Fruit fly (Drosophila melanogaster) whole organism, embryonic: ENCODE measurements around the gene betaGlu.

Experiments used
- Awh ChIP-seq: fragments of 200-800 bp; sonication (Bioruptor generic); IDR thresholded peaks from 2 replicates; pipeline ENCODE4, ENCODE4 v1.3.6; 2022; ENCODE audit warnings: missing biosample characterization, missing genetic modification characterization
- CG11247 ChIP-seq: fragments of 200-800 bp; sonication (Bioruptor generic); IDR thresholded peaks from 2 replicates; pipeline ENCODE4 v1.3.6; 2022; ENCODE audit warnings: missing biosample characterization, missing genetic modification characterization
- CG11560 ChIP-seq: fragments of 200-800 bp; sonication (Bioruptor generic); IDR thresholded peaks from 3 replicates; pipeline ENCODE4 v1.3.6; 2022; ENCODE audit warnings: missing biosample characterization, missing genetic modification characterization
- CG11723 ChIP-seq: fragments of 200-800 bp; sonication (Bioruptor generic); optimal IDR thresholded peaks from 2 replicates; lab custom pipeline; 2017; ENCODE audit warnings: missing biosample characterization, mild to moderate bottlenecking, missing genetic modification characterization
- CG12769 ChIP-seq: fragments of 200-800 bp; sonication (Bioruptor generic); optimal IDR thresholded peaks from 2 replicates; lab custom pipeline; 2019; ENCODE audit warnings: missing biosample characterization, mild to moderate bottlenecking, missing genetic modification characterization, moderate library complexity
- CG13123 ChIP-seq: fragments of 200-800 bp; sonication (Bioruptor generic); optimal IDR thresholded peaks from 2 replicates; lab custom pipeline; 2016; ENCODE audit warnings: missing biosample characterization, missing genetic modification characterization
- CG17359 ChIP-seq: fragments of 200-800 bp; sonication (Bioruptor generic); optimal IDR thresholded peaks from 3 replicates; lab custom pipeline; 2018; ENCODE audit warnings: missing biosample characterization, mild to moderate bottlenecking, missing genetic modification characterization, moderate library complexity
- CG17912 ChIP-seq: fragments of 200-800 bp; sonication (Bioruptor generic); optimal IDR thresholded peaks from 2 replicates; lab custom pipeline; 2018; ENCODE audit warnings: missing biosample characterization, mild to moderate bottlenecking, missing genetic modification characterization
- CG18262 ChIP-seq: fragments of 200-800 bp; optimal IDR thresholded peaks from 3 replicates; lab custom pipeline; 2019; ENCODE audit warnings: missing biosample characterization, mild to moderate bottlenecking, missing genetic modification characterization, moderate library complexity
- CG3065 ChIP-seq: fragments of 200-800 bp; sonication (Bioruptor generic); optimal IDR thresholded peaks from 2 replicates; lab custom pipeline; 2016; ENCODE audit warnings: missing biosample characterization, missing genetic modification characterization
- CG32767 ChIP-seq: fragments of 200-800 bp; sonication (Bioruptor generic); IDR thresholded peaks from 2 replicates; pipeline ENCODE4 v1.3.6; 2022; ENCODE audit warnings: missing biosample characterization, missing genetic modification characterization
- CG33557 ChIP-seq: fragments of 200-800 bp; sonication (Bioruptor generic); optimal IDR thresholded peaks from 2 replicates; lab custom pipeline; 2019; ENCODE audit warnings: missing biosample characterization, mild to moderate bottlenecking, missing genetic modification characterization, moderate library complexity
- CG3407 ChIP-seq: fragments of 200-800 bp; sonication (Bioruptor generic); optimal IDR thresholded peaks from 2 replicates; lab custom pipeline; 2018; ENCODE audit warnings: missing biosample characterization, mild to moderate bottlenecking, missing genetic modification characterization
- CG34422 ChIP-seq: fragments of 200-800 bp; sonication (Bioruptor generic); IDR thresholded peaks from 3 replicates; pipeline ENCODE4 v1.3.6; 2022; ENCODE audit warnings: missing biosample characterization, missing genetic modification characterization
- CG3726 ChIP-seq: fragments of 200-800 bp; sonication (Bioruptor generic); IDR thresholded peaks from 3 replicates; pipeline ENCODE4, ENCODE4 v1.3.6; 2022; ENCODE audit warnings: missing biosample characterization, missing genetic modification characterization
- CG3838 ChIP-seq: fragments of 200-800 bp; sonication (Bioruptor generic); optimal IDR thresholded peaks from 3 replicates; lab custom pipeline; 2016; ENCODE audit warnings: missing biosample characterization, missing genetic modification characterization
- CG5180 ChIP-seq: fragments of 200-800 bp; sonication (Bioruptor generic); optimal IDR thresholded peaks from 3 replicates; lab custom pipeline; 2017; ENCODE audit warnings: missing biosample characterization, missing genetic modification characterization, mild to moderate bottlenecking, moderate library complexity, missing genetic modification reagents
- CG7357 ChIP-seq: fragments of 200-800 bp; sonication (Bioruptor generic); IDR thresholded peaks from 3 replicates; pipeline ENCODE4 v1.3.6; 2022; ENCODE audit warnings: missing biosample characterization, missing genetic modification characterization
- CG7372 ChIP-seq: fragments of 200-800 bp; sonication (Bioruptor generic); IDR thresholded peaks from 2 replicates; pipeline ENCODE4 v1.3.6; 2022; ENCODE audit warnings: missing biosample characterization, missing genetic modification characterization
- CG8290 ChIP-seq, 3 experiments: fragments of 200-800 bp; sonication (Bioruptor generic); optimal IDR thresholded peaks; 2 replicates each; lab custom pipeline; 2016 to 2019; ENCODE audit warnings: missing biosample characterization in 3 of 3, missing genetic modification characterization in 3 of 3, mild to moderate bottlenecking in 2 of 3, moderate library complexity in 1 of 3
- CG9817 ChIP-seq: fragments of 200-800 bp; sonication (Bioruptor generic); optimal IDR thresholded peaks from 2 replicates; lab custom pipeline; 2018; ENCODE audit warnings: missing biosample characterization, mild to moderate bottlenecking, missing genetic modification characterization, moderate library complexity
- Doc3 ChIP-seq: fragments of 200-800 bp; sonication (Bioruptor generic); IDR thresholded peaks from 3 replicates; pipeline ENCODE4 v1.3.6; 2022; ENCODE audit warnings: missing biosample characterization, missing genetic modification characterization; ENCODE audit not compliant: partially characterized antibody
- Fer3 ChIP-seq: fragments of 200-800 bp; sonication (Bioruptor generic); optimal IDR thresholded peaks from 2 replicates; lab custom pipeline; 2018; ENCODE audit warnings: missing biosample characterization, mild to moderate bottlenecking, missing genetic modification characterization, moderate library complexity
- HHEX ChIP-seq: fragments of 200-800 bp; sonication (Bioruptor generic); optimal IDR thresholded peaks from 3 replicates; lab custom pipeline; 2017; ENCODE audit warnings: missing biosample characterization, mild to moderate bottlenecking, missing genetic modification characterization, missing genetic modification reagents
- HLH54F ChIP-seq: fragments of 200-800 bp; sonication (Bioruptor generic); optimal IDR thresholded peaks from 3 replicates; lab custom pipeline; 2016; ENCODE audit warnings: missing biosample characterization, missing genetic modification characterization
- NFAT ChIP-seq: fragments of 200-800 bp; sonication (Bioruptor generic); IDR thresholded peaks from 2 replicates; pipeline ENCODE4 v1.3.6; 2022; ENCODE audit warnings: missing biosample characterization, missing genetic modification characterization
- Neu2 ChIP-seq: fragments of 200-800 bp; sonication (Bioruptor generic); optimal IDR thresholded peaks from 3 replicates; lab custom pipeline; 2016; ENCODE audit warnings: missing biosample characterization, missing genetic modification characterization, borderline replicate concordance
- Opbp ChIP-seq: fragments of 200-800 bp; sonication (Bioruptor generic); IDR thresholded peaks from 3 replicates; pipeline ENCODE4 v1.3.6; 2022; ENCODE audit warnings: missing biosample characterization, missing genetic modification characterization; ENCODE audit not compliant: partially characterized antibody
- Optix ChIP-seq: fragments of 200-800 bp; sonication (Bioruptor generic); IDR thresholded peaks from 3 replicates; pipeline ENCODE4 v1.3.6; 2022; ENCODE audit warnings: missing biosample characterization, missing genetic modification characterization
- croc ChIP-seq: fragments of 200-800 bp; sonication (Bioruptor generic); conservative IDR thresholded peaks from 3 replicates; pipeline ENCODE4 v1.3.6; 2022; ENCODE audit warnings: missing biosample characterization, missing genetic modification characterization
- dm ChIP-seq: fragments of 200-800 bp; sonication (Bioruptor generic); optimal IDR thresholded peaks from 3 replicates; lab custom pipeline; 2016; ENCODE audit warnings: missing biosample characterization, missing genetic modification characterization
- dmrt11E ChIP-seq: fragments of 200-800 bp; sonication (Bioruptor generic); optimal IDR thresholded peaks from 3 replicates; lab custom pipeline; 2018; ENCODE audit warnings: missing biosample characterization, mild to moderate bottlenecking, missing genetic modification characterization, moderate library complexity
- emc ChIP-seq: fragments of 200-800 bp; sonication (Bioruptor generic); optimal IDR thresholded peaks from 2 replicates; lab custom pipeline; 2016; ENCODE audit warnings: missing biosample characterization, missing genetic modification characterization
- grn ChIP-seq: fragments of 200-800 bp; sonication (Bioruptor generic); optimal IDR thresholded peaks from 3 replicates; lab custom pipeline; 2017; ENCODE audit warnings: missing biosample characterization, missing genetic modification characterization
- gsb-n ChIP-seq: fragments of 200-800 bp; sonication (Bioruptor generic); optimal IDR thresholded peaks from 3 replicates; lab custom pipeline; 2018; ENCODE audit warnings: missing biosample characterization, mild to moderate bottlenecking, missing genetic modification characterization
- h ChIP-seq: fragments of >200 bp; optimal IDR thresholded peaks from 2 replicates; lab custom pipeline; 2017
- hb ChIP-seq: fragments of 200-800 bp; sonication (Bioruptor generic); IDR thresholded peaks from 3 replicates; pipeline ENCODE4 v1.3.6; 2022; ENCODE audit warnings: missing biosample characterization, missing genetic modification characterization; ENCODE audit not compliant: partially characterized antibody
- lbe ChIP-seq: fragments of 200-800 bp; sonication (Bioruptor generic); optimal IDR thresholded peaks from 2 replicates; lab custom pipeline; 2016; ENCODE audit warnings: missing biosample characterization, mild to moderate bottlenecking, missing genetic modification characterization
- lilli ChIP-seq: fragments of 200-800 bp; sonication (Bioruptor generic); optimal IDR thresholded peaks from 3 replicates; lab custom pipeline; 2016; ENCODE audit warnings: missing biosample characterization, missing genetic modification characterization
- luna ChIP-seq: fragments of 200-800 bp; sonication (Bioruptor generic); optimal IDR thresholded peaks from 2 replicates; lab custom pipeline; 2016; ENCODE audit warnings: missing biosample characterization, missing genetic modification characterization
- mam ChIP-seq: fragments of 200-800 bp; sonication (Bioruptor generic); optimal IDR thresholded peaks from 3 replicates; lab custom pipeline; 2016; ENCODE audit warnings: missing biosample characterization, missing genetic modification characterization
- nerfin-1 ChIP-seq: fragments of 200-800 bp; sonication (Bioruptor generic); optimal IDR thresholded peaks from 3 replicates; lab custom pipeline; 2019; ENCODE audit warnings: missing biosample characterization, mild to moderate bottlenecking, missing genetic modification characterization, moderate library complexity
- nerfin-2 ChIP-seq: fragments of 200-800 bp; sonication (Bioruptor generic); IDR thresholded peaks from 2 replicates; pipeline ENCODE4 v1.3.6; 2022; ENCODE audit warnings: missing biosample characterization, missing genetic modification characterization; ENCODE audit not compliant: partially characterized antibody
- psq ChIP-seq: fragments of 200-800 bp; sonication (Bioruptor generic); optimal IDR thresholded peaks from 2 replicates; lab custom pipeline; 2017; ENCODE audit warnings: missing biosample characterization, missing genetic modification characterization
- repo ChIP-seq: fragments of 200-800 bp; sonication (Bioruptor generic); optimal IDR thresholded peaks from 2 replicates; lab custom pipeline; 2016; ENCODE audit warnings: missing biosample characterization, missing genetic modification characterization
- ro ChIP-seq: fragments of 200-800 bp; sonication (Bioruptor generic); IDR thresholded peaks from 2 replicates; pipeline ENCODE4 v1.3.6; 2022; ENCODE audit warnings: missing biosample characterization, missing genetic modification characterization
- slp2 ChIP-seq: fragments of 200-800 bp; sonication (Bioruptor generic); optimal IDR thresholded peaks from 2 replicates; lab custom pipeline; 2016; ENCODE audit warnings: missing biosample characterization, missing genetic modification characterization
- tna ChIP-seq: fragments of 200-800 bp; sonication (Bioruptor generic); IDR thresholded peaks from 2 replicates; pipeline ENCODE4 v1.3.6; 2022; ENCODE audit warnings: missing biosample characterization, missing genetic modification characterization; ENCODE audit not compliant: partially characterized antibody
- wek ChIP-seq: fragments of 200-800 bp; sonication (Bioruptor generic); optimal IDR thresholded peaks from 3 replicates; lab custom pipeline; 2018; ENCODE audit warnings: missing biosample characterization, mild to moderate bottlenecking, missing genetic modification characterization, moderate library complexity
- z ChIP-seq: fragments of 200-800 bp; sonication (Bioruptor generic); IDR thresholded peaks from 3 replicates; pipeline ENCODE4 v1.3.6; 2022; ENCODE audit warnings: missing biosample characterization, missing genetic modification characterization

Gene betaGlu

DNA sequence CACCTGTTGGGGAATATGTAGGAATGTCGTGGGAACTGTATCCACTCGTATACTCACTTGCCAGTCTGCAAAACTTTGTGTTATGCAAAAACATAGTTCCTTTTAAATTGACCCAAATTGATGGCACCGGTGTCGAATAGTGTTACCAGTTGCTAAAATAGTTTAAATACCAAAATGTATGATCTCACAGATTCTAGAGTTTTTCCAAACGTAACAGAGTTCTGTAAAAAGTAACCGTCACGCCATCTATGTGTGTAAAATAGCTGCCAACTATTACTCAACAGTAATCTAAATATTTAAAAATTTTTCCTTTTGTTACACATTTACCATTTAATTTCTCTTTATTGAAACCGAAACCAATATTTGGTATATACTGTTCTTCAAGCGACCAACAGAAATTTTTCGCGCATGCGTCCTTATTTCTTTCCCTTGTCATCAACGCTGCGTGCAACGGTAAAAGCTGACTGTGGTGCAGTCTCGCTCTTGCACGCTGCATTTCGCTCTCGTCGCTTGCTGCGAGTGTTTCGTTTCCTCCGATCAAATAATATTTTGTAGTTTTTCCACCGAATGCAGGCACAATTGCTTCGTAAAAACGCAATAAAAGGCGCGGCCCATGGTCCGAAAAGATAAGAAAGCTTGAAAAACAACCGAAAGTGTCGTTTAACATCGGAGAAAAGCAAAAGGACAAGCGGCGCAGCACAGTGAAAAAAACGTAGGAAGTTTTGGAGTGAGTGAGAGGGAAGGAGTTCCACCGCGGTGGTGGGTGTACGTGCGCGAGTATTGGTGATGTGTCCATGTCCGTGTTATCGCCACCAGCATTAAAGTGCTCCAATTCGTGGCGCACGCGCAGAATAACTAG, 40.7 kb upstream of the betaGlu start, which contains the start of the genes FeCH and RhoGAP100F (continued):
- no peak for TF ChIP-seq CG12769 (tag; lab: Kevin White, UChicago)
- TF ChIP-seq dm, result no peak
- TF ChIP-seq repo (GFP tag; lab: Kevin White, UChicago), result no peak
- no peak for TF ChIP-seq hb (GFP tag; lab: Robert Waterston, UW)
- TF ChIP-seq CG9817 (tag; lab: Kevin White, UChicago), result no peak
- TF ChIP-seq CG3407 (GFP tag; lab: Kevin White, UChicago), result no peak
- TF ChIP-seq psq, result no peak
- no peak for TF ChIP-seq CG7357 (GFP tag; lab: Robert Waterston, UW)
- TF ChIP-seq CG11247 (GFP tag; lab: Robert Waterston, UW), result no peak
- no peak for TF ChIP-seq CG32767 (GFP tag; lab: Robert Waterston, UW)
- no peak for TF ChIP-seq wek (GFP tag; lab: Kevin White, UChicago)
- TF ChIP-seq CG8290 (GFP tag; optimal IDR thresholded peaks at IDR 0.05; lab: Kevin White, UChicago), result no peak
- no peak for TF ChIP-seq CG8290 (tag; optimal IDR thresholded peaks at IDR 0.05; lab: Kevin White, UChicago)
- no peak for TF ChIP-seq CG3065 (GFP tag; lab: Kevin White, UChicago)
- TF ChIP-seq emc (GFP tag; lab: Kevin White, UChicago), result no peak
- TF ChIP-seq CG33557 (GFP tag; lab: Kevin White, UChicago), result no peak
- no peak for TF ChIP-seq CG34422
- no peak for TF ChIP-seq Neu2 (GFP tag; lab: Kevin White, UChicago)
- TF ChIP-seq gsb-n (tag; lab: Kevin White, UChicago), result no peak
- TF ChIP-seq nerfin-1 (tag; lab: Kevin White, UChicago), result no peak
- no peak for TF ChIP-seq CG13123 (GFP tag; lab: Kevin White, UChicago)
- no peak for TF ChIP-seq CG17912 (GFP tag; lab: Kevin White, UChicago)
- TF ChIP-seq grn, result no peak
- TF ChIP-seq mam, result no peak
- no peak for TF ChIP-seq CG7372 (GFP tag; lab: Robert Waterston, UW)
- TF ChIP-seq ro, result no peak
- no peak for TF ChIP-seq Optix (GFP tag; lab: Robert Waterston, UW)
- no peak for TF ChIP-seq Doc3 (GFP tag; lab: Robert Waterston, UW)
- no peak for TF ChIP-seq NFAT (GFP tag; lab: Robert Waterston, UW)
- TF ChIP-seq Awh (GFP tag; lab: Robert Waterston, UW), result no peak
- TF ChIP-seq Fer3, result no peak
- no peak for TF ChIP-seq CG11560
- no peak for TF ChIP-seq slp2 (GFP tag; lab: Kevin White, UChicago)
- no peak for TF ChIP-seq lilli (GFP tag; lab: Kevin White, UChicago)
- TF ChIP-seq tna (GFP tag; lab: Robert Waterston, UW), result 0 out of 2 replicates have a peak, but pooled peaks have one; percentile 40
- TF ChIP-seq HLH54F (GFP tag; lab: Kevin White, UChicago), result no peak
- TF ChIP-seq CG18262 (tag; lab: Kevin White, UChicago), result no peak
- TF ChIP-seq Opbp (GFP tag; lab: Robert Waterston, UW), result no peak
- TF ChIP-seq CG5180, result peak; percentile 41
- TF ChIP-seq HHEX (GFP tag; lab: Kevin White, UChicago), result no peak
- no peak for TF ChIP-seq luna (GFP tag; lab: Kevin White, UChicago)
- no peak for TF ChIP-seq CG17359 (tag; lab: Kevin White, UChicago)
- no peak for TF ChIP-seq nerfin-2 (GFP tag; lab: Robert Waterston, UW)
- no peak for TF ChIP-seq dmrt11E (tag; lab: Kevin White, UChicago)
- no peak for TF ChIP-seq lbe (GFP tag; lab: Kevin White, UChicago)
- no peak for TF ChIP-seq h (lab: Kevin White, UChicago)
- TF ChIP-seq CG3726, result no peak
- TF ChIP-seq croc (GFP tag; lab: Robert Waterston, UW), result no peak
- TF ChIP-seq CG3838, result no peak
- TF ChIP-seq CG11723 (GFP tag; lab: Kevin White, UChicago), result no peak
- no peak for TF ChIP-seq z
